Worm (Caenorhabditis elegans) whole organism, young adult: ENCODE measurements around the gene cec-6.

ENCODE experiments used
- Y56A3A.18 ChIP-seq: fragments of 200-800 bp; sonication (Bioruptor generic); IDR thresholded peaks from 2 replicates; pipeline ENCODE4 v1.3.6; 2022; ENCODE audit warnings: missing genetic modification reagents, missing genetic modification characterization, missing compliant biosample characterization
- lir-1 ChIP-seq: fragments of 200-800 bp; sonication (Bioruptor generic); conservative IDR thresholded peaks from 2 replicates; pipeline ENCODE4 v1.3.6; 2022; ENCODE audit warnings: missing genetic modification reagents, missing genetic modification characterization, missing compliant biosample characterization

- TF ChIP-seq lir-1 (GFP tag; lab: Robert Waterston, UW) (no peak), Y56A3A.18 (GFP tag; lab: Robert Waterston, UW) (no peak)
Measured at ce11 chrIV:5584384-5584783, 39.7 kb downstream of the cec-6 start, which contains the start of gene fkh-7.
